Worm (Caenorhabditis elegans): ENCODE data around the gene T01G1.4.

DNA sequence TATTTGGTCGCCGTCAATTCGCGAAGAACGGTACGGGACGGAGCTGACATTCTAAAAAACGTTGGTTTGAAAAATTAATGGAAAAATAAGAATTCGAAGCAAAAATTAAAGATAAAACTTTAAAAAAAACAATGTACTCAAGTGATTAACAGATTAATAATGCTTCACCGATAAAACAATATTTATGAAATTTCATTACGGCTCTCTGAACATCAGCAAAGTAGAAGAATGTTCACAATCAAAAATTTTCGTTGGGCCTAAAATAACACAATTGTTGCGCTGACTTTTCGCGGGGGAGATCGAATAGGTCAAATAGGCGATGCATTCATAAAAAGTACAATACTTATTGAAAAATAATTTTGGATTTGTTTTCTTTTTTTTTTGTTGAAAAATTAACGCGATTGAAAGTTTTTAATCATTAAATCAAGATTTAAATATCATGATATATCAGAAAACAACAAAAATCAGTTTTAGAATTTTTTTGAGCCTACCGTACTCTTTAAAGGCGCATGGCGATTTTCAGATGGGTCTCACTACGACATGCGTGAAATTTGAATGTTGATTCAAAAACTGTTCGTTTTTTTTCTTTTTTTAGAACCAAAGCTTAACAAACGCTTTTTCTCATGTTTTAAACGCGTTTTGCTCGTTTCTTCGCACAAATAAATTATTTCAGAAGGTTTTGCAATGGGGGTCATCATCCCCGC lies 42.1 kb upstream of the T01G1.4 start, which contains the start of the genes memi-3 and cyp-31A2:
- no peak for TF ChIP-seq nhr-80 (tag; optimal IDR thresholded peaks at IDR 0.05)
- no peak for TF ChIP-seq ama-1 (optimal IDR thresholded peaks at IDR 0.05)
- TF ChIP-seq ama-1 (GFP tag; optimal IDR thresholded peaks at IDR 0.05): no peak
- TF ChIP-seq nfya-1 (tag; optimal IDR thresholded peaks at IDR 0.05; ENCODE audit: borderline replicate concordance, insufficient read depth): no peak
- no peak for TF ChIP-seq nhr-120 (GFP tag; IDR thresholded peaks at IDR 0.05)

All from whole organism, young adult.